Worm (Caenorhabditis elegans): ENCODE results near the gene pqn-48.

The pqn-48 gene

DNA sequence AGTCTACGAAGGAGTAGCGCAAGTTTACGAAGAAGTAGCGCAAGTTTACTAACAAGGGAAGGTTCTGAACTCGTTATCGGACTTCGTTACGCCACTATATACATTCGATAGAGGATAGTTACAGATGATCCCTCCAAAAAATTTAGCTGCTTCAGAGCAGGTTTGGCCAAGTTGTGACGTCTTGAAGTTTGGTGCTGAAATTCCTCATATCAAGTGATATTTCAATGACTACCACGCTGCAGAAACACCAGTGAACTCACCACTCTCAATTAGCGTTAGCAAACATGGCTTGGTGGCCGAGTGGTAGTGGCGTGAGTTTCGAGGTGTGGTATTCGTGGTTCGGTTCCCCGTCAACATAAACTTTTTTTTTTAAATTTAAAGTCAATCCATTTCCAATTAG is 12.5 kb downstream of the pqn-48 start:
- TF ChIP-seq Y48G9A.11 (GFP tag; IDR thresholded peaks at IDR 0.05), result peak; percentile 27; the same call in 1 of the 2 replicates

DNA sequence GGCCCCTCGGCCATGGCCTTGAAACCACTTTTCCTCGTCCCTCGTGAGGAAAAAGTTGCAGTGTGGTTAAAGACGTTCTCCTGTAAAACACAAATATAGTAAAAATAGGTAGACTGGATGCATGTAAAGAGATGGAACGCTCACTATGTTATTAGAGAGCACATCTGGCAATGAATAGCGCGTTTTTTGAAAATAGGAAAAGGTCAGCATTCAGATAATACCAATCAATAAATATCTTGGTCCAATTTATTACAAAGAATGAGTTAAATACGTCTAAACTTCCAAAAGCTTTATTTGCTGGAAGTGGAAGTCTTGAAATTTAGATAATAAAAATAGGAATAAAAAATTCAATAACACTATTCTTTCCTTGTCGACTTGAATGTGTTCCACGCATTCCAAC is 23.8 kb downstream of the pqn-48 start, which contains the start of gene gadr-4:
gadr-4 (minus strand) TSS at position 101 of the 400 bp plus-strand sequence.
- TF ChIP-seq nhr-76 (tag; optimal IDR thresholded peaks at IDR 0.05) (no peak), ctbp-1 (GFP tag; IDR thresholded peaks at IDR 0.05) (no peak), dve-1 (tag; optimal IDR thresholded peaks at IDR 0.05; ENCODE audit: insufficient read depth) (no peak), daf-16 (GFP tag; optimal IDR thresholded peaks at IDR 0.05) (no peak), daf-16 (tag; optimal IDR thresholded peaks at IDR 0.05) (no peak), unc-62 (GFP tag; optimal IDR thresholded peaks at IDR 0.05 in 1 of 2) (no peak), unc-62 (tag; optimal IDR thresholded peaks at IDR 0.05) (no peak)

DNA sequence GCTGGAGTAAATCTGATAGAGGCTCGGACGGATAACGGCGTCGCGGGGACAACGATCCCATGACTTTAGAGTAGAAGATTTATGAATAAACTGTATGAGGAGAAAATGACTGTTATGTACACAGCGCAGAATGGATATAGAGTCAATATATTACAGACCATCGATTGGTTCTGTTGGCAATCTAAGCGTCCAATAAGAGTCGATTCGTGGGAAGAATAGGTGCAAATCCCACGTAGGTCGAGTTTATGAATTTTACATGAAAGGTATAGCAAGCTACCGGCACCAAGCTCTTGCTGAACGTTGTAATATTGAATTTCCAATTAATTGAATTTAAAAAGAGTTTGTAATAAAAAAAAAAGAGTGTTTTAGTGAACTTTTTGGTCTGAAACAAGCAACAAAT is 25.3 kb downstream of the pqn-48 start, which contains the start of gene fbxb-118:
fbxb-118 (minus strand) TSS at position 101 of the 400 bp plus-strand sequence.
- TF ChIP-seq cey-2 (tag; optimal IDR thresholded peaks at IDR 0.05; ENCODE audit: borderline replicate concordance, insufficient read depth) (no peak), sdz-12 (GFP tag; optimal IDR thresholded peaks at IDR 0.05) (no peak), T20F7.1 (GFP tag; optimal IDR thresholded peaks at IDR 0.05) (no peak), nhr-48 (tag; optimal IDR thresholded peaks at IDR 0.05) (no peak), F10B5.3 (tag; optimal IDR thresholded peaks at IDR 0.05) (no peak)

DNA sequence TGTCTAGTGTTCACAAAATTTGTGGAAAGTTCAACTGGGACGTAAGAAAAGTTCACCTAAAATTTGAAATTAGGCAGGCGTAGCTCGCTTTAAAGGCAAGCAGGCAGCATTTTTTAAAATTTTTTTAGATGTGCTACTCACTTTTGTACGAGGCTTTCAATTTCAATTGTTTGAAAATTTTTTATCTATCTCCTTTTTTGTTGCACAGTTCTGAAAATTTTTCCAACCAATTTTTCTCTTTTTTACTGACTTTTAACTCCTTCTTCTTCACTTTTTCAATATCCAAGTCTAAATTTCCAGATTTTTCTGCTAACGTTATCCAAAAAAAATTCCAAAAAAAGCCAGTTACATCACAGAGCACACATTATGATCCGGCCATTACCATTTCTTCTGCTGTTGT is 28.6 kb downstream of the pqn-48 start, which contains the start of gene W06A11.1:
W06A11.1 (plus strand) TSS at position 301 of the 400 bp plus-strand sequence.
- no peak for TF ChIP-seq F26F4.8 (GFP tag; conservative IDR thresholded peaks at IDR 0.05)
- no peak for TF ChIP-seq daf-19 (GFP tag; conservative IDR thresholded peaks at IDR 0.05)
- no peak for TF ChIP-seq D1046.2 (GFP tag; IDR thresholded peaks at IDR 0.05)
- no peak for TF ChIP-seq daf-16 (GFP tag; optimal IDR thresholded peaks at IDR 0.05)
- no peak for TF ChIP-seq daf-16 (tag; optimal IDR thresholded peaks at IDR 0.05)
- TF ChIP-seq hif-1 (tag; optimal IDR thresholded peaks at IDR 0.05), result no peak
- no peak for TF ChIP-seq zip-2 (tag; optimal IDR thresholded peaks at IDR 0.05)
- no peak for TF ChIP-seq ceh-32 (tag; optimal IDR thresholded peaks at IDR 0.05; ENCODE audit: poor library complexity)
- TF ChIP-seq tra-1 (GFP tag; IDR thresholded peaks at IDR 0.05), result no peak

DNA sequence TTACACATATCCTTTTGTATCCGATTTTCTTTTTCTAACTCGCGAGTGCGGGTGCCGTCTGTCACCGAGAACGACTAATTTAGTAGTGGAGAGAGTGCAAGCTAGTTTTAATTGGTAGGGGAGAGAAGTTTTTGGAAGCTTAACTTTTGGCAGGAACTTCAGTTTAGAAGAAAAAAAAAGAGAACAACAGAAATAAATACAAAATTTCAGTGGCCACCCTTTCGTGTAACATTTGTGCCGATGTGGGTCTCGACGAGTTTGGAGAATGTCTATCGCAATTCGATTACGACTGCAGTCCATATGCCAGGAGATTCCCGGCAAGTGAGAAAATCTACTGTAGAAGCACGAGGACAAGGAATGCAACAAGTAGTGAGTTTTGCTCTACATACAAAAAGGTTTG is 29.5 kb downstream of the pqn-48 start:
- TF ChIP-seq aha-1 (tag) (peak; percentile 92), mes-2 (tag; optimal IDR thresholded peaks at IDR 0.05; ENCODE audit: poor library complexity, severe bottlenecking) (no peak)

DNA sequence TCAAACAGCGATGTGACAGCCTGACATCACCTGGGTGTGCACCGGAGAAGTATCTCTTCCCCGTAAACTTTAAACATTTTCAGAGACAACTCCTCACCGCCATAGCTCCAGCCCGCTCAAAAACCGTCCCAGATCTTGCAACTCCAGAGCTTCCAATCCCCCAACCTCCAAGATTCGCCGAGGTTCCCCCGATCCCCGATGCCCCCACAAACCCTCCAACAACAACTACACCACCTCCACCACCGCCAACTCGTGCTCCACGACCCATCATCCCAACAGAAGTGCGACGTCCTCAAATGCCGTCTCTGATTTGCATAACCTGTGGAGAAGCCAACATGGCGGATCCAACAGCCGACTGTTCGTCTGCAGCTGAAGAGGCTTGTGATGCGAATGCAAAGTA is 32.4 kb downstream of the pqn-48 start:
- TF ChIP-seq ztf-7 (tag; optimal IDR thresholded peaks at IDR 0.05), result no peak
- peak; percentile 68 for TF ChIP-seq set-16 (GFP tag; IDR thresholded peaks at IDR 0.05)

DNA sequence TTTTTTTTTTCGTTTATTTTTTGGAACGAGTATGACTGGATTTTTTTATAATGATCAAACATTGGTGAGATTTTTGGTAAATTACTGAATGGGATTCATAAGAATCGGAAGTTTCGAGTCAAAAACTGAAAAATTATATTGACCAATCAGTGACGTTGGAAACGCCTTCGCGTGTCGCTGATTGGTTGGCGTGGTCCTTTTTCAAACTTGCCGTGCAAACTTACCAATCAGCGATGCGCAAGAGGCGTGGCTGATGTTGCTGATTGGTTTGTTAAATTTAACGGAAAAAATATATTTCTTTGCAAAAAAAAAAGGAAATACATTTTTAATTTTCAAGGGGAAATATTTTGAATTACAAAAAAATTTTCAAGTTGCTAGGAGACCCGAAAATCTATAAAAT is 36.0 kb downstream of the pqn-48 start:
- TF ChIP-seq nhr-25 (tag; optimal IDR thresholded peaks at IDR 0.05; ENCODE audit: borderline replicate concordance, insufficient read depth), result no peak
- TF ChIP-seq duxl-1 (tag; optimal IDR thresholded peaks at IDR 0.05; ENCODE audit: poor library complexity), result no peak
- TF ChIP-seq dmd-6 (GFP tag; IDR thresholded peaks at IDR 0.05), result no peak
- TF ChIP-seq egl-27 (tag; optimal IDR thresholded peaks at IDR 0.05), result no peak
- no peak for TF ChIP-seq ztf-11 (tag; optimal IDR thresholded peaks at IDR 0.05)

All from whole organism, L4 larva.